Fruit fly (Drosophila melanogaster) whole organism, embryonic: ENCODE results near the gene CG14221.

ENCODE experiments used
- Ada2b ChIP-seq: fragments of 200-800 bp; sonication (Bioruptor generic); IDR thresholded peaks from 2 replicates; pipeline ENCODE4 v1.3.6; 2022; ENCODE audit warnings: missing biosample characterization, missing genetic modification characterization
- Adf1 ChIP-seq: fragments of 200-800 bp; sonication (Bioruptor generic); IDR thresholded peaks from 2 replicates; pipeline ENCODE4 v1.3.6; 2022; ENCODE audit warnings: missing biosample characterization, missing genetic modification characterization
- Atf3 ChIP-seq: fragments of 200-800 bp; sonication (Bioruptor generic); optimal IDR thresholded peaks from 3 replicates; lab custom pipeline; 2016; ENCODE audit warnings: missing biosample characterization, missing genetic modification characterization
- BEAF-32 ChIP-seq: fragments of 200-800 bp; sonication (Bioruptor generic); optimal IDR thresholded peaks from 3 replicates; lab custom pipeline; 2017; ENCODE audit warnings: missing biosample characterization, missing genetic modification characterization, mild to moderate bottlenecking, moderate library complexity, missing genetic modification reagents
- CG12071 ChIP-seq: fragments of 200-800 bp; sonication (Bioruptor generic); optimal IDR thresholded peaks from 3 replicates; lab custom pipeline; 2018; ENCODE audit warnings: missing biosample characterization, mild to moderate bottlenecking, missing genetic modification characterization
- CG12942 ChIP-seq: fragments of 200-800 bp; sonication (Bioruptor generic); optimal IDR thresholded peaks from 3 replicates; lab custom pipeline; 2016; ENCODE audit warnings: missing biosample characterization, missing genetic modification characterization
- CG14667 ChIP-seq: fragments of 200-800 bp; sonication (Bioruptor generic); IDR thresholded peaks from 2 replicates; pipeline ENCODE4 v1.3.6; 2022; ENCODE audit warnings: missing biosample characterization, missing genetic modification characterization
- CG1529 ChIP-seq: fragments of 200-800 bp; sonication (Bioruptor generic); optimal IDR thresholded peaks from 3 replicates; lab custom pipeline; 2018; ENCODE audit warnings: missing biosample characterization, missing genetic modification characterization
- CG17359 ChIP-seq: fragments of 200-800 bp; sonication (Bioruptor generic); optimal IDR thresholded peaks from 3 replicates; lab custom pipeline; 2018; ENCODE audit warnings: missing biosample characterization, mild to moderate bottlenecking, missing genetic modification characterization, moderate library complexity
- CG18619 ChIP-seq: fragments of 200-800 bp; sonication (Bioruptor generic); optimal IDR thresholded peaks from 3 replicates; lab custom pipeline; 2017; ENCODE audit warnings: missing biosample characterization, mild to moderate bottlenecking, missing genetic modification characterization
- CG18764 ChIP-seq: fragments of 200-800 bp; sonication (Bioruptor generic); optimal IDR thresholded peaks from 3 replicates; lab custom pipeline; 2016; ENCODE audit warnings: missing biosample characterization, missing genetic modification characterization
- CG2116 ChIP-seq: fragments of 200-800 bp; sonication (Bioruptor generic); optimal IDR thresholded peaks from 3 replicates; lab custom pipeline; 2018; ENCODE audit warnings: missing biosample characterization, mild to moderate bottlenecking, missing genetic modification characterization
- CG3726 ChIP-seq: fragments of 200-800 bp; sonication (Bioruptor generic); IDR thresholded peaks from 3 replicates; pipeline ENCODE4, ENCODE4 v1.3.6; 2022; ENCODE audit warnings: missing biosample characterization, missing genetic modification characterization
- CG43689 ChIP-seq: fragments of 200-800 bp; sonication (Bioruptor generic); IDR thresholded peaks from 2 replicates; pipeline ENCODE4 v1.3.6; 2022; ENCODE audit warnings: missing biosample characterization, missing genetic modification characterization
- CG4404 ChIP-seq: fragments of 200-800 bp; sonication (Bioruptor generic); IDR thresholded peaks from 2 replicates; pipeline ENCODE4 v1.3.6; 2022; ENCODE audit warnings: missing biosample characterization, missing genetic modification characterization
- CG4730 ChIP-seq: fragments of 200-800 bp; sonication (Bioruptor generic); IDR thresholded peaks from 2 replicates; pipeline ENCODE4 v1.3.6; 2022; ENCODE audit warnings: missing biosample characterization, missing genetic modification characterization
- CG6175 ChIP-seq: fragments of 200-800 bp; sonication (Bioruptor generic); IDR thresholded peaks from 3 replicates; pipeline ENCODE4 v1.3.6; 2022; ENCODE audit warnings: missing biosample characterization, missing genetic modification characterization
- CG7372 ChIP-seq: fragments of 200-800 bp; sonication (Bioruptor generic); IDR thresholded peaks from 2 replicates; pipeline ENCODE4 v1.3.6; 2022; ENCODE audit warnings: missing biosample characterization, missing genetic modification characterization
- CG7745 ChIP-seq: fragments of 200-800 bp; sonication (Bioruptor generic); optimal IDR thresholded peaks from 2 replicates; lab custom pipeline; 2018; ENCODE audit warnings: missing biosample characterization, mild to moderate bottlenecking, missing genetic modification characterization, moderate library complexity
- CG7786 ChIP-seq: fragments of 200-800 bp; sonication (Bioruptor generic); optimal IDR thresholded peaks from 2 replicates; lab custom pipeline; 2016; ENCODE audit warnings: missing biosample characterization, missing genetic modification characterization
- CG7963 ChIP-seq: fragments of 200-800 bp; sonication (Bioruptor generic); IDR thresholded peaks from 3 replicates; pipeline ENCODE4 v1.3.6; 2022; ENCODE audit warnings: missing biosample characterization, missing genetic modification characterization; ENCODE audit not compliant: partially characterized antibody
- CG9215 ChIP-seq: fragments of 200-800 bp; sonication (Bioruptor generic); IDR thresholded peaks from 2 replicates; pipeline ENCODE4 v1.3.6; 2022; ENCODE audit warnings: missing biosample characterization, missing genetic modification characterization
- Dll ChIP-seq: fragments of 200-800 bp; sonication (Bioruptor generic); IDR thresholded peaks from 4 replicates; pipeline ENCODE4 v1.3.6; 2022; ENCODE audit warnings: missing biosample characterization, missing genetic modification characterization; ENCODE audit not compliant: partially characterized antibody
- Doc2 ChIP-seq: fragments of 200-800 bp; sonication (Bioruptor generic); IDR thresholded peaks from 2 replicates; pipeline ENCODE4 v1.3.6; 2022; ENCODE audit warnings: missing biosample characterization, missing genetic modification characterization
- E2f2 ChIP-seq: fragments of 200-800 bp; sonication (Bioruptor generic); IDR thresholded peaks from 2 replicates; pipeline ENCODE4 v1.3.6; 2022; ENCODE audit warnings: missing biosample characterization, missing genetic modification characterization
- Elba2 ChIP-seq: fragments of 200-800 bp; sonication (Bioruptor generic); optimal IDR thresholded peaks from 3 replicates; lab custom pipeline; 2016; ENCODE audit warnings: missing biosample characterization, missing genetic modification characterization
- Fer2 ChIP-seq: fragments of 200-800 bp; sonication (Bioruptor generic); optimal IDR thresholded peaks from 2 replicates; lab custom pipeline; 2018; ENCODE audit warnings: missing biosample characterization, mild to moderate bottlenecking, missing genetic modification characterization, moderate library complexity
- HmgD ChIP-seq: fragments of 200-800 bp; sonication (Bioruptor generic); optimal IDR thresholded peaks from 3 replicates; lab custom pipeline; 2016; ENCODE audit warnings: missing biosample characterization, missing genetic modification characterization
- Hmr ChIP-seq: fragments of 200-800 bp; sonication (Bioruptor generic); optimal IDR thresholded peaks from 3 replicates; lab custom pipeline; 2017; ENCODE audit warnings: mild to moderate bottlenecking, missing biosample characterization, missing genetic modification reagents, missing genetic modification characterization
- Med ChIP-seq: fragments of 200-800 bp; sonication (Bioruptor generic); peaks from one replicate; lab custom pipeline; 2016; ENCODE audit warnings: missing biosample characterization, missing genetic modification characterization, mild to moderate bottlenecking, inconsistent platforms, moderate library complexity
- Stat92E ChIP-seq, 3 experiments: fragments of >200 bp in 2 of 3; fragments of 200-800 bp in 1 of 3; sonication (Bioruptor generic) in 1 of 3; optimal IDR thresholded peaks; 2 replicates each; lab custom pipeline; 2017 to 2019; ENCODE audit warnings: missing biosample characterization in 3 of 3, missing genetic modification characterization in 3 of 3, mild to moderate bottlenecking in 1 of 3, moderate library complexity in 1 of 3
- ara ChIP-seq: fragments of 200-800 bp; sonication (Bioruptor generic); IDR thresholded peaks from 2 replicates; pipeline ENCODE4 v1.3.6; 2022; ENCODE audit warnings: missing biosample characterization, missing genetic modification characterization
- chinmo ChIP-seq: fragments of 200-800 bp; sonication (Bioruptor generic); IDR thresholded peaks from 4 replicates; pipeline ENCODE4 v1.3.6; 2022; ENCODE audit warnings: missing biosample characterization, missing genetic modification characterization; ENCODE audit not compliant: partially characterized antibody
- dan ChIP-seq: fragments of 200-800 bp; sonication (Bioruptor generic); IDR thresholded peaks from 2 replicates; pipeline ENCODE4 v1.3.6; 2022; ENCODE audit warnings: missing biosample characterization, missing genetic modification characterization
- dati ChIP-seq: fragments of 200-800 bp; sonication (Bioruptor generic); IDR thresholded peaks from 2 replicates; pipeline ENCODE4 v1.3.6; 2022; ENCODE audit warnings: missing biosample characterization, missing genetic modification characterization
- dpn ChIP-seq, 2 experiments: fragments of 200-800 bp; sonication (Bioruptor generic); optimal IDR thresholded peaks; 3 replicates each; lab custom pipeline; 2016; ENCODE audit warnings: missing biosample characterization in 2 of 2, missing genetic modification characterization in 2 of 2
- exex ChIP-seq: fragments of 200-800 bp; sonication (Bioruptor generic); optimal IDR thresholded peaks from 4 replicates; lab custom pipeline; 2018; ENCODE audit warnings: missing biosample characterization, mild to moderate bottlenecking, missing genetic modification characterization, moderate library complexity
- fd102C ChIP-seq: fragments of 200-800 bp; sonication (Bioruptor generic); optimal IDR thresholded peaks from 2 replicates; lab custom pipeline; 2018; ENCODE audit warnings: missing biosample characterization, mild to moderate bottlenecking, missing genetic modification characterization, moderate library complexity
- jigr1 ChIP-seq: fragments of 200-800 bp; sonication (Bioruptor generic); IDR thresholded peaks from 3 replicates; pipeline ENCODE4 v1.3.6; 2022; ENCODE audit warnings: missing biosample characterization, missing genetic modification characterization
- knrl ChIP-seq: fragments of 200-800 bp; sonication (Bioruptor generic); IDR thresholded peaks from 3 replicates; pipeline ENCODE4 v1.3.6; 2022; ENCODE audit warnings: missing biosample characterization, missing genetic modification characterization; ENCODE audit not compliant: partially characterized antibody
- oc ChIP-seq: fragments of 200-800 bp; sonication (Bioruptor generic); optimal IDR thresholded peaks from 2 replicates; lab custom pipeline; 2018; ENCODE audit warnings: missing biosample characterization, mild to moderate bottlenecking, missing genetic modification characterization, moderate library complexity
- pb ChIP-seq: fragments of 200-800 bp; sonication (Bioruptor generic); optimal IDR thresholded peaks from 3 replicates; lab custom pipeline; 2016; ENCODE audit warnings: missing biosample characterization, missing genetic modification characterization
- pfk ChIP-seq: fragments of 200-800 bp; sonication (Bioruptor generic); optimal IDR thresholded peaks from 2 replicates; lab custom pipeline; 2018; ENCODE audit warnings: missing biosample characterization, mild to moderate bottlenecking, missing genetic modification characterization, moderate library complexity
- pzg ChIP-seq: fragments of 200-800 bp; sonication (Bioruptor generic); optimal IDR thresholded peaks from 3 replicates; lab custom pipeline; 2018; ENCODE audit warnings: missing biosample characterization, mild to moderate bottlenecking, missing genetic modification characterization, moderate library complexity
- schlank ChIP-seq: fragments of 200-800 bp; sonication (Bioruptor generic); optimal IDR thresholded peaks from 2 replicates; lab custom pipeline; 2018; ENCODE audit warnings: missing biosample characterization, mild to moderate bottlenecking, missing genetic modification characterization
- sens-2 ChIP-seq: fragments of 200-800 bp; sonication (Bioruptor generic); IDR thresholded peaks from 2 replicates; pipeline ENCODE4 v1.3.6; 2022; ENCODE audit warnings: missing biosample characterization, missing genetic modification characterization
- slbo ChIP-seq: fragments of 200-800 bp; sonication (Bioruptor generic); IDR thresholded peaks from 2 replicates; pipeline ENCODE4 v1.3.6; 2022; ENCODE audit warnings: missing biosample characterization, missing genetic modification characterization
- sqz ChIP-seq: fragments of 200-800 bp; sonication (Bioruptor generic); optimal IDR thresholded peaks from 3 replicates; lab custom pipeline; 2018; ENCODE audit warnings: missing biosample characterization, mild to moderate bottlenecking, missing genetic modification characterization
- tio ChIP-seq: fragments of 200-800 bp; sonication (Bioruptor generic); optimal IDR thresholded peaks from 2 replicates; lab custom pipeline; 2017; ENCODE audit warnings: missing biosample characterization, missing genetic modification characterization, inconsistent platforms
- ttk ChIP-seq: fragments of 200-800 bp; sonication (Bioruptor generic); IDR thresholded peaks from 2 replicates; pipeline ENCODE4 v2.1.2; 2022; ENCODE audit warnings: missing biosample characterization, missing genetic modification characterization
- usp ChIP-seq: fragments of >200 bp; optimal IDR thresholded peaks from 2 replicates; lab custom pipeline; 2017; ENCODE audit warnings: missing biosample characterization, missing genetic modification characterization

Gene CG14221

DNA sequence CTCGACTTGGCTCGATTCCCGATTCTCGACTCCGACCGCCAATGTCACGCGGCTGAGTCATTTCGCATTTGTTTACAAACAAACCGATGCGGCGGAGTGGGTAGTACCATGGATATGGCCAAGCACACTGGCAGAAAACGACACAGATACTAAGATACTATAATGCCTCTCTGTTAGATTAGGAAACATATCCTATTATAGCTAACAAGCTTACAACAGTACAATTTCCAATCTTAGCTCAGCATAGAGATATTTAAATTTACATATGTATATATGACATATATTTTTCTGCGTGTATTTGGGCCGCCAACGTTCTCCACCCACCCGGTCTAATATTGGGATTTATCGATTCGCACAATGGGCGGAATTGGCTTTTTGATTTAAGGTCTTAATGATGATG, 17.1 kb downstream of the CG14221 start (continued):
- peak; percentile 91 for TF ChIP-seq Med (GFP tag; lab: Kevin White, UChicago)
- TF ChIP-seq CG6175 (GFP tag; lab: Robert Waterston, UW): peak; percentile 74
- no peak for TF ChIP-seq chinmo (GFP tag; lab: Robert Waterston, UW)
- TF ChIP-seq fd102C (GFP tag; lab: Kevin White, UChicago): no peak
- peak; percentile 35 for TF ChIP-seq CG18764
- peak; percentile 60 for TF ChIP-seq CG14667 (GFP tag; lab: Robert Waterston, UW)
- TF ChIP-seq CG4730: peak; percentile 62
- TF ChIP-seq Doc2 (GFP tag; lab: Robert Waterston, UW): no peak
- no peak for TF ChIP-seq BEAF-32 (GFP tag; lab: Kevin White, UChicago)
- TF ChIP-seq ttk (GFP tag; lab: Robert Waterston, UW): 0 out of 2 replicates have a peak, but pooled peaks have one; percentile 56
- TF ChIP-seq ara (GFP tag; lab: Robert Waterston, UW): peak; percentile 20; the same call in 1 of the 2 replicates
- peak; percentile 50 for TF ChIP-seq CG18619 (GFP tag; lab: Kevin White, UChicago)
- peak; percentile 62; the same call in 1 of the 2 replicates for TF ChIP-seq sens-2
- peak; percentile 83 for TF ChIP-seq Hmr (GFP tag; lab: Kevin White, UChicago)
- TF ChIP-seq dpn (GFP tag; optimal IDR thresholded peaks at IDR 0.05; lab: Kevin White, UChicago): peak; percentile 67 to 79
- no peak for TF ChIP-seq Stat92E (GFP tag; optimal IDR thresholded peaks at IDR 0.05; lab: Kevin White, UChicago)
- peak; percentile 77 for TF ChIP-seq CG12071
- no peak for TF ChIP-seq pzg (GFP tag; lab: Kevin White, UChicago)
- no peak for TF ChIP-seq pb (GFP tag; lab: Kevin White, UChicago)
- TF ChIP-seq schlank (tag; lab: Kevin White, UChicago): peak; percentile 77
- peak; percentile 5 for TF ChIP-seq sqz (GFP tag; lab: Kevin White, UChicago)
- TF ChIP-seq Adf1 (GFP tag; lab: Robert Waterston, UW): peak; percentile 56; the same call in 1 of the 2 replicates
- TF ChIP-seq exex (tag; lab: Kevin White, UChicago): peak; percentile 33
- no peak for TF ChIP-seq HmgD (GFP tag; lab: Kevin White, UChicago)
- TF ChIP-seq usp (GFP tag; lab: Kevin White, UChicago): no peak
- peak; percentile 2 for TF ChIP-seq CG2116 (GFP tag; lab: Kevin White, UChicago)
- no peak for TF ChIP-seq Elba2 (GFP tag; lab: Kevin White, UChicago)
- no peak for TF ChIP-seq oc (tag; lab: Kevin White, UChicago)
- peak; percentile 38 for TF ChIP-seq CG7786 (GFP tag; lab: Kevin White, UChicago)
- peak; percentile 18 for TF ChIP-seq CG1529 (GFP tag; lab: Kevin White, UChicago)
- TF ChIP-seq dan (GFP tag; lab: Robert Waterston, UW): 0 out of 2 replicates have a peak, but pooled peaks have one; percentile 23
- TF ChIP-seq CG7745 (tag; lab: Kevin White, UChicago): no peak
- TF ChIP-seq Ada2b: peak; percentile 91
- TF ChIP-seq E2f2 (GFP tag; lab: Robert Waterston, UW): peak; percentile 63
- peak; percentile 59; the same call in 1 of the 3 replicates for TF ChIP-seq jigr1 (GFP tag; lab: Robert Waterston, UW)
- TF ChIP-seq Dll (GFP tag; lab: Robert Waterston, UW): no peak
- TF ChIP-seq Atf3: peak; percentile 16
- TF ChIP-seq CG3726 (GFP tag; lab: Robert Waterston, UW): 0 out of 3 replicates have a peak, but pooled peaks have one; percentile 38
- TF ChIP-seq CG17359 (tag; lab: Kevin White, UChicago): peak; percentile 81
- no peak for TF ChIP-seq CG7963
- 0 out of 2 replicates have a peak, but pooled peaks have one; percentile 21 for TF ChIP-seq dati
- TF ChIP-seq knrl: no peak
- no peak for TF ChIP-seq CG43689 (GFP tag; lab: Robert Waterston, UW)
- peak; percentile 73 for TF ChIP-seq CG9215
- TF ChIP-seq Fer2: peak; percentile 24
- peak; percentile 54 for TF ChIP-seq CG4404 (GFP tag; lab: Robert Waterston, UW)
- peak; percentile 59 for TF ChIP-seq CG7372
- TF ChIP-seq tio (GFP tag; lab: Kevin White, UChicago): peak; percentile 72
- TF ChIP-seq pfk: no peak
- TF ChIP-seq slbo: peak; percentile 87
- TF ChIP-seq CG12942: peak; percentile 48
